Worm (Caenorhabditis elegans): Measurements from ENCODE around the gene ZK686.5.

DNA sequence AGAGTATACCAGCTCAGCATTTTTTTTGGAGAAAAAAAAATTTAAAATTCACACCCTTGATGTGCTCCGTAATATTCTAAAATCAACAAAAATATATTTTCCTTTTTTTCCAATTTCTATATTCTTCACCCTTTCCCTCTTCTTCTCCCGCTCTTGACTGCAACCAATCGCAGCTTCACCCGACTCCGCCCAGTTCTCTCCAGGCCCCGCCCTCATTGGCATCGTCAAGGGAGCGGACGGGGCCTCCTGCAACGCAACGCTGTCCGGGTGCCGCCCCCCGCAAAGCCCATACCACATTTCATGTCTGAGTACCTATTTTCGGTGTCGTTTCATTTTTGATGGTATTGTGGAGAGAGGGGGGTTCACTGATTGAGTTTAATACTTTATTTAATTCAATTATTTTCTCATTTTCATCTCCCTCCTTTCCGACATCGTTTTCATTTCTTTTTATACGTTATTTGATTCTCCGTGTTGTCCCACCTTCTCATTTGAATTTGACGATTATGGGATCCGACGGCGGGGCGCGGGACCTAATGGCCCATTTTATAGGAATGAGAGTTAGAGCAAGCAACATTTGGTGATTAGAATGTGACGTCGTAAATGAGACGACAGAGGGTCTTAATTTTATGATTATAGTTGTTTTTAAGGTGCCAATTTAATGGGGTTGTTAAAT is 45.0 kb upstream of the ZK686.5 start:
- TF ChIP-seq nhr-20 (tag; optimal IDR thresholded peaks at IDR 0.05), result no peak
- TF ChIP-seq jun-1 (tag; optimal IDR thresholded peaks at IDR 0.05), result no peak
- TF ChIP-seq mdl-1 (tag; optimal IDR thresholded peaks at IDR 0.05), result no peak
- no peak for TF ChIP-seq unc-130 (tag; optimal IDR thresholded peaks at IDR 0.05)
- TF ChIP-seq nhr-28 (tag; optimal IDR thresholded peaks at IDR 0.05), result no peak
- no peak for TF ChIP-seq zag-1 (tag; optimal IDR thresholded peaks at IDR 0.05)
- no peak for TF ChIP-seq lsy-2 (tag; optimal IDR thresholded peaks at IDR 0.05)
- no peak for TF ChIP-seq lir-3 (tag; optimal IDR thresholded peaks at IDR 0.05; ENCODE audit: poor library complexity)
